Fruit fly (Drosophila melanogaster) whole organism, embryonic: Measurements from ENCODE around the gene CG44428.

Source experiments
- B-H1 ChIP-seq: fragments of 200-800 bp; sonication (Bioruptor generic); IDR thresholded peaks from 3 replicates; pipeline ENCODE4 v1.3.6; 2022; ENCODE audit warnings: missing biosample characterization, missing genetic modification characterization
- CG17361 ChIP-seq: fragments of 200-800 bp; sonication (Bioruptor generic); IDR thresholded peaks from 3 replicates; pipeline ENCODE4 v1.3.6; 2022; ENCODE audit warnings: missing biosample characterization, missing genetic modification characterization
- CG6854 ChIP-seq: fragments of 200-800 bp; sonication (Bioruptor generic); optimal IDR thresholded peaks from 3 replicates; lab custom pipeline; 2017; ENCODE audit warnings: missing biosample characterization, mild to moderate bottlenecking, missing genetic modification characterization
- Hand ChIP-seq: fragments of 200-800 bp; sonication (Bioruptor generic); optimal IDR thresholded peaks from 2 replicates; lab custom pipeline; 2017; ENCODE audit warnings: mild to moderate bottlenecking, missing biosample characterization, missing genetic modification reagents, missing genetic modification characterization
- chinmo ChIP-seq: fragments of 200-800 bp; sonication (Bioruptor generic); IDR thresholded peaks from 4 replicates; pipeline ENCODE4 v1.3.6; 2022; ENCODE audit warnings: missing biosample characterization, missing genetic modification characterization; ENCODE audit not compliant: partially characterized antibody
- knrl ChIP-seq: fragments of 200-800 bp; sonication (Bioruptor generic); IDR thresholded peaks from 3 replicates; pipeline ENCODE4 v1.3.6; 2022; ENCODE audit warnings: missing biosample characterization, missing genetic modification characterization; ENCODE audit not compliant: partially characterized antibody
- shn ChIP-seq: fragments of 200-800 bp; sonication (Bioruptor generic); optimal IDR thresholded peaks from 3 replicates; lab custom pipeline; 2016; ENCODE audit warnings: missing biosample characterization, missing genetic modification characterization

DNA sequence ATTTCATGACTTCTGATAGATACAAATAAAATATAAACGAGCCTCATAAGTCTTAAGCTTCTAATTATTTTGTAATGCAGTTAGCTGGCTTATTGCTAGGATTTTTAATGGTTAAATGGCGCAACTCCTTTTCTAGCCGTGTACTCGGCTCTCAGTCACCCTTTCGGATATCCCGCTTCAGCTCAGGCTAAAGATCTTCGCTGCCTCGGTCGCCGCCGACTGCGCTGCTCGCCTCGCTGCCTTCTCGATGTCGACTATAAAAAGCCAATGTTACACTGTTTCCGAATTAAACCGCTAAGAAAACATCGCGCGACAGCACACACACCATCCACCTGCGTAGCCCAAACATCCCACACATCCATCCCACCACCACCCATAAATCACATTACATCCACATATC, 13.3 kb upstream of the CG44428 start, which contains the start of gene Cpr12A:
- TF ChIP-seq CG6854 (GFP tag; lab: Kevin White, UChicago) (no peak), chinmo (no peak), knrl (GFP tag; lab: Robert Waterston, UW) (no peak), Hand (GFP tag; lab: Kevin White, UChicago) (no peak), B-H1 (GFP tag; lab: Robert Waterston, UW) (no peak), shn (GFP tag; lab: Kevin White, UChicago) (no peak), CG17361 (GFP tag; lab: Robert Waterston, UW) (no peak)
